Worm (Caenorhabditis elegans) whole organism, L3 larva: ENCODE results near the gene nifk-1.

ENCODE experiments used
- R02D3.7 ChIP-seq: fragments of 150-350 bp; optimal IDR thresholded peaks from 2 replicates; lab custom pipeline; 2014; ENCODE audit warnings: missing biosample characterization, missing genetic modification characterization
- ZK546.5 ChIP-seq: sonication (generic microtip); optimal IDR thresholded peaks from 2 replicates; lab custom pipeline; 2017; ENCODE audit warnings: missing biosample characterization, missing genetic modification characterization
- aly-2 ChIP-seq: fragments of 150-350 bp; optimal IDR thresholded peaks from 2 replicates; lab custom pipeline; 2014; ENCODE audit warnings: missing biosample characterization, missing genetic modification characterization
- ama-1 ChIP-seq: fragments of 150-350 bp; optimal IDR thresholded peaks from 2 replicates; lab custom pipeline; 2018
- daf-12 ChIP-seq: fragments of 150-350 bp; optimal IDR thresholded peaks from 2 replicates; lab custom pipeline; 2014; ENCODE audit warnings: missing biosample characterization, missing genetic modification reagents, missing genetic modification characterization
- egl-27 ChIP-seq: sonication (generic microtip); optimal IDR thresholded peaks from 4 replicates; lab custom pipeline; 2017; ENCODE audit warnings: missing biosample characterization, missing genetic modification reagents, missing genetic modification characterization
- elt-1 ChIP-seq: fragments of 150-350 bp; optimal IDR thresholded peaks from 2 replicates; lab custom pipeline; 2014; ENCODE audit warnings: missing biosample characterization, missing genetic modification characterization
- elt-2 ChIP-seq: sonication (generic microtip); optimal IDR thresholded peaks from 2 replicates; lab custom pipeline; 2016; ENCODE audit warnings: missing genetic modification reagents, mild to moderate bottlenecking, missing genetic modification characterization, missing compliant biosample characterization
- elt-3 ChIP-seq, 3 experiments: fragments of 150-350 bp in 1 of 3; sonication (generic microtip) in 2 of 3; optimal IDR thresholded peaks; 2 replicates in 2 of 3; 4 replicates in 1 of 3; lab custom pipeline; 2014 to 2017; ENCODE audit warnings: missing biosample characterization in 3 of 3, missing genetic modification characterization in 3 of 3
- eor-1 ChIP-seq, 2 experiments: fragments of 150-350 bp; optimal IDR thresholded peaks; 2 replicates each; lab custom pipeline; 2014 to 2018; ENCODE audit warnings: missing biosample characterization in 2 of 2, missing genetic modification characterization in 2 of 2
- fkh-10 ChIP-seq: sonication (generic microtip); optimal IDR thresholded peaks from 2 replicates; lab custom pipeline; 2017; ENCODE audit warnings: missing biosample characterization, missing genetic modification reagents, missing genetic modification characterization
- fkh-2 ChIP-seq: fragments of 150-350 bp; optimal IDR thresholded peaks from 2 replicates; lab custom pipeline; 2014; ENCODE audit warnings: missing biosample characterization, missing genetic modification reagents, missing genetic modification characterization
- hmg-11 ChIP-seq: sonication (generic microtip); optimal IDR thresholded peaks from 2 replicates; lab custom pipeline; 2016; ENCODE audit warnings: missing genetic modification characterization, missing compliant biosample characterization
- jun-1 ChIP-seq: fragments of 150-350 bp; optimal IDR thresholded peaks from 2 replicates; lab custom pipeline; 2014; ENCODE audit warnings: missing biosample characterization, missing genetic modification reagents, missing genetic modification characterization
- lin-15B ChIP-seq: fragments of 150-350 bp; optimal IDR thresholded peaks from 2 replicates; lab custom pipeline; 2014; ENCODE audit warnings: missing biosample characterization, missing genetic modification characterization
- lsy-12 ChIP-seq: sonication (generic microtip); optimal IDR thresholded peaks from 2 replicates; lab custom pipeline; 2016; ENCODE audit warnings: mild to moderate bottlenecking, missing genetic modification characterization, missing compliant biosample characterization
- mdl-1 ChIP-seq: fragments of 150-350 bp; optimal IDR thresholded peaks from 2 replicates; lab custom pipeline; 2014; ENCODE audit warnings: missing biosample characterization, missing genetic modification characterization
- nfya-1 ChIP-seq: sonication (generic microtip); optimal IDR thresholded peaks from 2 replicates; lab custom pipeline; 2017; ENCODE audit warnings: missing genetic modification characterization, mild to moderate bottlenecking, missing compliant biosample characterization, antibody characterized with exemption, moderate library complexity; ENCODE audit not compliant: insufficient read depth
- nhr-11 ChIP-seq: fragments of 150-350 bp; optimal IDR thresholded peaks from 2 replicates; lab custom pipeline; 2014; ENCODE audit warnings: missing biosample characterization, missing genetic modification characterization
- nhr-12 ChIP-seq: fragments of 150-350 bp; optimal IDR thresholded peaks from 2 replicates; lab custom pipeline; 2014; ENCODE audit warnings: missing biosample characterization, missing genetic modification characterization
- nhr-23 ChIP-seq: fragments of 150-350 bp; optimal IDR thresholded peaks from 2 replicates; lab custom pipeline; 2014; ENCODE audit warnings: missing biosample characterization, missing genetic modification reagents, missing genetic modification characterization
- nhr-237 ChIP-seq: fragments of 150-350 bp; optimal IDR thresholded peaks from 2 replicates; lab custom pipeline; 2014; ENCODE audit warnings: missing biosample characterization, missing genetic modification characterization
- nhr-28 ChIP-seq: fragments of 150-350 bp; optimal IDR thresholded peaks from 2 replicates; lab custom pipeline; 2014; ENCODE audit warnings: missing biosample characterization, missing genetic modification characterization
- nhr-43 ChIP-seq: sonication (generic microtip); optimal IDR thresholded peaks from 2 replicates; lab custom pipeline; 2016; ENCODE audit warnings: mild to moderate bottlenecking, missing genetic modification characterization, missing compliant biosample characterization; ENCODE audit not compliant: poor library complexity, severe bottlenecking
- nhr-76 ChIP-seq: fragments of 150-350 bp; sonication (generic microtip); optimal IDR thresholded peaks from 5 replicates; lab custom pipeline; 2014; ENCODE audit warnings: missing biosample characterization, missing genetic modification characterization
- pha-4 ChIP-seq: fragments of 150-350 bp; optimal IDR thresholded peaks from 2 replicates; lab custom pipeline; 2014; ENCODE audit warnings: missing biosample characterization, missing genetic modification reagents, missing genetic modification characterization
- pqm-1 ChIP-seq: fragments of 150-350 bp; optimal IDR thresholded peaks from 2 replicates; lab custom pipeline; 2017; ENCODE audit warnings: missing biosample characterization, missing genetic modification characterization, inconsistent platforms
- sea-2 ChIP-seq: fragments of 150-350 bp; sonication (generic microtip); optimal IDR thresholded peaks from 4 replicates; lab custom pipeline; 2014; ENCODE audit warnings: missing biosample characterization, missing genetic modification reagents, missing genetic modification characterization
- skn-1 ChIP-seq: fragments of 150-350 bp; optimal IDR thresholded peaks from 2 replicates; lab custom pipeline; 2014; ENCODE audit warnings: missing biosample characterization, missing genetic modification characterization
- tbx-2 ChIP-seq: sonication (generic microtip); optimal IDR thresholded peaks from 2 replicates; lab custom pipeline; 2016; ENCODE audit warnings: mild to moderate bottlenecking, missing genetic modification characterization, missing compliant biosample characterization
- unc-39 ChIP-seq: sonication (generic microtip); optimal IDR thresholded peaks from 4 replicates; lab custom pipeline; 2017; ENCODE audit warnings: missing biosample characterization, missing genetic modification characterization
- unc-62 ChIP-seq: fragments of 150-350 bp; sonication (generic microtip); optimal IDR thresholded peaks from 4 replicates; lab custom pipeline; 2014; ENCODE audit warnings: missing biosample characterization, missing genetic modification reagents, missing genetic modification characterization
- ztf-4 ChIP-seq: fragments of 150-350 bp; optimal IDR thresholded peaks from 2 replicates; lab custom pipeline; 2014; ENCODE audit warnings: missing biosample characterization, missing genetic modification characterization

Gene nifk-1

DNA sequence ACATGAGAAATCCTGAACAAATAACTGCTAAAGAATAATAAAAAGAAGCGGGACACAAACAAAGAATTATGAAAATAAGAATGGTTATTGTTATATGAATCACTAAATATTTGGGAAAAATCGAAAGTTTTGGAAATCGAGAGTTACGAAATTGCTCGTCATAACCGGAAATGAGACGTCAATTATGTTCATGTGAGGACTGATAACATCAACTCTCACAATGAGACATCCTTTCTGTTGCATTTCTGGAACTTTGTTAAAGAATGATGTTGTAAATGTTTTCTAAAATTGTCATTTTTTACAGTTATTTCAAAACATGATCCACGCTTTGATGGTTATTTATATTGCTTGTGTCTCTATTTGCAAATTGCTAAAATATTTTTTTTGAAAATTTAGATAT, 45.2 kb downstream of the nifk-1 start, which contains the start of gene T23F11.6:
Gene T23F11.6, minus strand, starts transcription at position 45 of the 400 bp plus-strand sequence.
- no peak for TF ChIP-seq tbx-2 (tag; lab: Kevin White, UChicago)
- TF ChIP-seq elt-1 (tag; lab: Kevin White, UChicago), result no peak
- TF ChIP-seq unc-39 (tag; lab: Kevin White, UChicago), result no peak
- peak; percentile 59 for TF ChIP-seq pqm-1 (tag; lab: Kevin White, UChicago)
- peak; percentile 44 for TF ChIP-seq elt-2 (tag; lab: Kevin White, UChicago)

DNA sequence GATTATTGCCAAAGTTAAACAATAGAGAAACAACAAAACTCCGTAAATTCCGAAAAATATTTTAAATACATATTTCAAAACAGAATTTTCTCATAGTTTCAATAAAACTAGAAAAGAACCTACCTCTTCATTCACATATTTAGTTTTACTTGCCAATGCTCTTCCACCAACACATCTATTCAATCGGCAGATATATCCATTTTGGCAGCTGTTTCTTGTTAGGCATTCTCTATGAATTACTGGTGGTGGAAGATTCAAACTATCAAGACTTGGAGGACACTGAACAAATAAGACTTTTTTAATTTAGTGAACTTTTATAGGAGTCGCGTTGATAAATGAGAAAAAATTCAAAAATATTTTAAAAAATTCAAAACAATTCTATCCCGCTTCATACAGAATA, 45.8 kb downstream of the nifk-1 start:
- TF ChIP-seq fkh-10 (GFP tag; lab: Kevin White, UChicago) (no peak), nhr-43 (tag; lab: Kevin White, UChicago) (no peak), aly-2 (no peak), ZK546.5 (no peak), pha-4 (tag; lab: Kevin White, UChicago) (no peak), unc-62 (GFP tag; lab: Kevin White, UChicago) (no peak), eor-1 (tag; optimal IDR thresholded peaks at IDR 0.05; lab: Kevin White, UChicago) (no peak), elt-3 (tag; optimal IDR thresholded peaks at IDR 0.05; lab: Kevin White, UChicago) (no peak)

DNA sequence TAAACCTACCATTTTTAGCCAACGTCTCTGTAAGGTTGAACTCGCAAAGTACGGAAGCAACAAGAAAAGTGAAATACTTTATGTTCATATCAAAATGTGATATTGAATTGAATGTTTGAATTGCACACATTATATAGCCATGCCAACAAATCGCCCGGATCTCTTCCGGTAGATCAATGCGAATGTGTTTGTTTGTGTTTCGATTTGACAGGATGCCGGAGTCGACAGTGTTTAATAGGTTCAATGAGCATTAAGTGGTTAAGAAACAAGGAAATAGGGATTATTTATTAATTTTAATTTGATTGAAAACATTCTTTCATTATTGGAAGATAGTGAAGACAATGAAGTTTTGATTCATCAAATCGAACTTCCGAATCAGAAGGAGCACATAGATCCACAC, 46.9 kb downstream of the nifk-1 start, which contains the start of gene pqn-29:
Gene pqn-29, minus strand, starts transcription at position 101 of the 400 bp plus-strand sequence.
- TF ChIP-seq lin-15B (no peak), daf-12 (tag; lab: Kevin White, UChicago) (no peak), skn-1 (tag; lab: Kevin White, UChicago) (no peak), pha-4 (tag; lab: Kevin White, UChicago) (no peak), mdl-1 (tag; lab: Kevin White, UChicago) (no peak), lsy-12 (tag; lab: Kevin White, UChicago) (no peak), hmg-11 (tag; lab: Kevin White, UChicago) (no peak), unc-62 (GFP tag; lab: Kevin White, UChicago) (no peak), ztf-4 (tag; lab: Kevin White, UChicago) (no peak), nhr-76 (tag; lab: Kevin White, UChicago) (no peak), ama-1 (lab: Kevin White, UChicago) (no peak), elt-2 (tag; lab: Kevin White, UChicago) (no peak), jun-1 (tag; lab: Kevin White, UChicago) (no peak), fkh-2 (tag; lab: Kevin White, UChicago) (no peak), nhr-12 (tag; lab: Kevin White, UChicago) (no peak), R02D3.7 (tag; lab: Kevin White, UChicago) (no peak)

DNA sequence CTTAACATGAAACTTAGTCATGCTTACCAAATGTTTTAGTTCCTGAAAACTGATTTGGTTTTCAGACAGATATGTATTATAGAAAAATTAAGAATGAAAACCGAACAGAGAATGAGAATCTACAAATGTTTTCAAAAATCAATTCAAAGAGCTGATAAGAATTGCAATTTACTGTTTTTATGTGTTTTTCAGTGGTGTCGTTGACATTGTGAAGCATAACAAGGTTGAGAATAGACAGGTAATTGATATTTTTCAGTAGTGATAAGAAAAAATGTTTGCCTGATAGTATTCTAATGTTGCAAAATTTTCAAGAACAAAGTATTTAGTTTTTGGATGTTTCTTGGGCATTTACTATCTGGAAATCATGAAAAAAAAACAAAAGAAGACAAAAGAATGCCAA, 49.8 kb downstream of the nifk-1 start, which contains the start of gene pfas-1:
Gene pfas-1, minus strand, starts transcription at position 49 of the 400 bp plus-strand sequence.
- TF ChIP-seq elt-3 (tag; optimal IDR thresholded peaks at IDR 0.05; lab: Kevin White, UChicago) (no peak), nhr-237 (tag; lab: Kevin White, UChicago) (no peak), elt-2 (tag; lab: Kevin White, UChicago) (peak; percentile 79), pqm-1 (tag; lab: Kevin White, UChicago) (peak; percentile 57), eor-1 (tag; optimal IDR thresholded peaks at IDR 0.05; lab: Kevin White, UChicago) (no peak), nhr-23 (tag; lab: Kevin White, UChicago) (no peak), lsy-12 (tag; lab: Kevin White, UChicago) (no peak), sea-2 (GFP tag; lab: Kevin White, UChicago) (no peak), nhr-11 (no peak), nhr-28 (no peak), hmg-11 (tag; lab: Kevin White, UChicago) (no peak), egl-27 (tag; lab: Kevin White, UChicago) (no peak), nfya-1 (no peak), ama-1 (lab: Kevin White, UChicago) (no peak), R02D3.7 (tag; lab: Kevin White, UChicago) (no peak), elt-1 (tag; lab: Kevin White, UChicago) (no peak), ztf-4 (tag; lab: Kevin White, UChicago) (no peak)
- TF ChIP-seq, all 47 proteins: peak for 2
